Worm (Caenorhabditis elegans): ENCODE data around the gene E02C12.19.

ce11 chrV:9423539-9423938 is 47.2 kb upstream of the E02C12.19 start:
- TF ChIP-seq aly-2 (tag; optimal IDR thresholded peaks at IDR 0.05) (no peak), zag-1 (tag; optimal IDR thresholded peaks at IDR 0.05) (no peak)

All from whole organism, L2 larva.